Worm (Caenorhabditis elegans): ENCODE measurements around the gene srbc-44.

DNA sequence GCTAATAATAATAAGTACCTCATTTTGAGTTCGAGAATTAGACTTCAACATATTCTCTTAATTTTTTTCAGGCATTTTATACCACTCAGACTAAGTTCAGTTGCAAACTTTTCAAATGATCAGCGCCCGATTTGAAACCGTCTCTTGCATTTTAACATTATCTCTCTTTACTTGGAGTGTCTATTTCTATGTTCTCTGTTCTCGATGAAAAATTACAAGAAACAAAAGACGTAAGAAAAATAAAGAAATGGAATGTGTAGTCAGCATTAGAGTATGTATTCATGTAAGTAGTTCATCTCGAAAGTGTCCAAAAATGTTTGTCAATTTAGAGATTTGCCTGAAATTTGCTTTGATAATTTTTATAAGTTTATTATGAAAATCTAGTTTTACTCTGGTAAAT is 11.8 kb upstream of the srbc-44 start, which contains the start of gene ugt-3:
- TF ChIP-seq him-1 (tag; optimal IDR thresholded peaks at IDR 0.05), result no peak
- TF ChIP-seq dao-5 (tag; optimal IDR thresholded peaks at IDR 0.05), result no peak
- TF ChIP-seq W03F9.2 (tag; optimal IDR thresholded peaks at IDR 0.05), result no peak
